Worm (Caenorhabditis elegans) whole organism, mixed stage, embryonic: ENCODE measurements around the gene K07C5.13.

Experiments used
- ceh-83 ChIP-seq: fragments of 200-800 bp; sonication (Bioruptor generic); optimal IDR thresholded peaks from 2 replicates; lab custom pipeline; 2018; ENCODE audit warnings: mild to moderate bottlenecking, missing genetic modification characterization, missing compliant biosample characterization
- elt-1 ChIP-seq: sonication (generic microtip); optimal IDR thresholded peaks from 2 replicates; lab custom pipeline; 2017; ENCODE audit warnings: missing genetic modification characterization, mild to moderate bottlenecking, missing compliant biosample characterization, antibody characterized with exemption, moderate library complexity, borderline replicate concordance; ENCODE audit not compliant: insufficient read depth
- elt-3 ChIP-seq: fragments of 150-350 bp; optimal IDR thresholded peaks from 2 replicates; lab custom pipeline; 2014; ENCODE audit warnings: missing biosample characterization, missing genetic modification characterization
- lin-13 ChIP-seq: fragments of 150-350 bp; optimal IDR thresholded peaks from 2 replicates; lab custom pipeline; 2014; ENCODE audit warnings: missing biosample characterization, missing genetic modification characterization
- lsy-2 ChIP-seq: fragments of 150-350 bp; optimal IDR thresholded peaks from 2 replicates; lab custom pipeline; 2014; ENCODE audit warnings: missing biosample characterization, missing genetic modification characterization
- nhr-12 ChIP-seq: fragments of 150-350 bp; optimal IDR thresholded peaks from 2 replicates; lab custom pipeline; 2014; ENCODE audit warnings: missing biosample characterization, missing genetic modification characterization
- nhr-237 ChIP-seq: fragments of 150-350 bp; optimal IDR thresholded peaks from 2 replicates; lab custom pipeline; 2014; ENCODE audit warnings: missing biosample characterization, missing genetic modification characterization
- nhr-76 ChIP-seq: sonication (generic microtip); optimal IDR thresholded peaks from 2 replicates; lab custom pipeline; 2017; ENCODE audit warnings: missing biosample characterization, missing genetic modification characterization
- snpc-4 ChIP-seq: fragments of 150-350 bp; optimal IDR thresholded peaks from 2 replicates; lab custom pipeline; 2014; ENCODE audit warnings: missing biosample characterization, missing genetic modification characterization
- unc-39 ChIP-seq: fragments of 150-350 bp; optimal IDR thresholded peaks from 2 replicates; lab custom pipeline; 2014; ENCODE audit warnings: missing biosample characterization, missing genetic modification characterization

- no peak for TF ChIP-seq lsy-2 (tag; lab: Kevin White, UChicago)
- no peak for TF ChIP-seq nhr-76 (tag; lab: Kevin White, UChicago)
- TF ChIP-seq elt-3 (tag; lab: Kevin White, UChicago), result no peak
- no peak for TF ChIP-seq unc-39 (tag; lab: Kevin White, UChicago)
- no peak for TF ChIP-seq nhr-12 (tag; lab: Kevin White, UChicago)
- no peak for TF ChIP-seq elt-1 (tag; lab: Kevin White, UChicago)
- TF ChIP-seq nhr-237 (tag; lab: Kevin White, UChicago), result no peak
- TF ChIP-seq snpc-4 (tag; lab: Kevin White, UChicago), result no peak
- TF ChIP-seq ceh-83 (GFP tag; lab: Kevin White, UChicago), result no peak
- no peak for TF ChIP-seq lin-13 (tag; lab: Kevin White, UChicago)
Measured at ce11 chrV:10294549-10294948, 47.3 kb upstream of the K07C5.13 start, which contains the start of gene col-150.
